Fruit fly (Drosophila melanogaster) whole organism, wandering third instar larva: ENCODE results near the gene CG13002.

Source experiments
- Abd-B ChIP-seq: fragments of >200 bp; optimal IDR thresholded peaks from 2 replicates; lab custom pipeline; 2017; ENCODE audit warnings: missing biosample characterization, missing genetic modification characterization
- CG9705 ChIP-seq: fragments of 200-800 bp; sonication (Bioruptor generic); optimal IDR thresholded peaks from 2 replicates; lab custom pipeline; 2018; ENCODE audit warnings: missing biosample characterization, mild to moderate bottlenecking, missing genetic modification characterization
- CrebA ChIP-seq: fragments of 200-800 bp; sonication (Bioruptor generic); optimal IDR thresholded peaks from 2 replicates; lab custom pipeline; 2016; ENCODE audit warnings: missing biosample characterization, mild to moderate bottlenecking, missing genetic modification characterization, borderline replicate concordance
- Dfd ChIP-seq: fragments of >200 bp; optimal IDR thresholded peaks from 2 replicates; lab custom pipeline; 2017; ENCODE audit warnings: missing biosample characterization, missing genetic modification characterization
- Dif ChIP-seq: fragments of 200-275, 200-300 bp; sonication (Bioruptor generic); optimal IDR thresholded peaks from 2 replicates; lab custom pipeline; 2018; ENCODE audit warnings: missing biosample characterization, missing genetic modification characterization; ENCODE audit not compliant: partially characterized antibody
- GATAd ChIP-seq: sonication (Bioruptor generic); optimal IDR thresholded peaks from 2 replicates; lab custom pipeline; 2016; ENCODE audit warnings: missing biosample characterization, missing genetic modification characterization
- HLH106 ChIP-seq: fragments of 200-800 bp; optimal IDR thresholded peaks from 3 replicates; lab custom pipeline; 2019; ENCODE audit warnings: missing biosample characterization, mild to moderate bottlenecking, missing genetic modification characterization, moderate library complexity
- Hnf4 ChIP-seq: fragments of 200-800 bp; sonication (Bioruptor generic); optimal IDR thresholded peaks from 2 replicates; lab custom pipeline; 2016; ENCODE audit warnings: missing biosample characterization, mild to moderate bottlenecking, missing genetic modification characterization
- Hr78 ChIP-seq: fragments of >200 bp; optimal IDR thresholded peaks from 2 replicates; lab custom pipeline; 2017; ENCODE audit warnings: missing biosample characterization, missing genetic modification characterization
- Jra ChIP-seq: sonication (Bioruptor generic); optimal IDR thresholded peaks from 2 replicates; lab custom pipeline; 2016; ENCODE audit warnings: missing biosample characterization, missing genetic modification characterization
- Mio ChIP-seq: sonication (Bioruptor generic); optimal IDR thresholded peaks from 2 replicates; lab custom pipeline; 2016; ENCODE audit warnings: missing biosample characterization, missing genetic modification characterization
- OdsH ChIP-seq: fragments of 200-800 bp; sonication (Bioruptor generic); optimal IDR thresholded peaks from 2 replicates; lab custom pipeline; 2016; ENCODE audit warnings: missing biosample characterization, mild to moderate bottlenecking, missing genetic modification characterization
- Rel ChIP-seq, 2 experiments: fragments of 200-800 bp; sonication (Bioruptor generic) in 1 of 2; optimal IDR thresholded peaks; 2 replicates in 1 of 2; 3 replicates in 1 of 2; lab custom pipeline; 2016 to 2019; ENCODE audit warnings: mild to moderate bottlenecking in 2 of 2, missing biosample characterization in 2 of 2, missing genetic modification characterization in 2 of 2, moderate library complexity in 1 of 2
- Vsx2 ChIP-seq: fragments of 200-300, 225-300 bp; sonication (Bioruptor generic); optimal IDR thresholded peaks from 2 replicates; lab custom pipeline; 2018; ENCODE audit warnings: missing biosample characterization, missing genetic modification characterization; ENCODE audit not compliant: partially characterized antibody
- br ChIP-seq: fragments of 200-800 bp; sonication (Bioruptor generic); optimal IDR thresholded peaks from 2 replicates; lab custom pipeline; 2016; ENCODE audit warnings: missing biosample characterization, missing genetic modification characterization
- brk ChIP-seq: fragments of 200-800 bp; sonication (Bioruptor generic); optimal IDR thresholded peaks from 2 replicates; lab custom pipeline; 2016; ENCODE audit warnings: missing biosample characterization, mild to moderate bottlenecking, missing genetic modification characterization
- dl ChIP-seq, 2 experiments: fragments of 175-275, 200-275 bp in 1 of 2; fragments of 200-275 bp in 1 of 2; sonication (Bioruptor generic); optimal IDR thresholded peaks; lab custom pipeline; 2018; ENCODE audit warnings: mild to moderate bottlenecking in 2 of 2, missing biosample characterization in 2 of 2, missing genetic modification characterization in 2 of 2, moderate library complexity in 2 of 2; ENCODE audit not compliant: partially characterized antibody in 2 of 2, insufficient read depth in 1 of 2
- dmrt93B ChIP-seq: fragments of 200-800 bp; sonication (Bioruptor generic); optimal IDR thresholded peaks from 2 replicates; lab custom pipeline; 2018; ENCODE audit warnings: missing biosample characterization, mild to moderate bottlenecking, missing genetic modification characterization
- dsf ChIP-seq: sonication (Bioruptor generic); optimal IDR thresholded peaks from 2 replicates; lab custom pipeline; 2016; ENCODE audit warnings: missing biosample characterization, missing genetic modification characterization, borderline replicate concordance
- ey ChIP-seq: fragments of 200-800 bp; sonication (Bioruptor generic); optimal IDR thresholded peaks from 2 replicates; lab custom pipeline; 2016; ENCODE audit warnings: missing biosample characterization, missing genetic modification characterization
- foxo ChIP-seq, 2 experiments: fragments of 200-800 bp; sonication (Bioruptor generic); optimal IDR thresholded peaks; 2 replicates in 1 of 2; 3 replicates in 1 of 2; lab custom pipeline; 2016 to 2017; ENCODE audit warnings: missing biosample characterization in 2 of 2, missing genetic modification characterization in 2 of 2
- fru ChIP-seq: fragments of 200-800 bp; sonication (Bioruptor generic); optimal IDR thresholded peaks from 3 replicates; lab custom pipeline; 2016; ENCODE audit warnings: missing biosample characterization, mild to moderate bottlenecking, missing genetic modification characterization
- h ChIP-seq: fragments of 200-800 bp; sonication (Bioruptor generic); optimal IDR thresholded peaks from 3 replicates; lab custom pipeline; 2016; ENCODE audit warnings: missing biosample characterization, mild to moderate bottlenecking, missing genetic modification characterization
- jim ChIP-seq: fragments of 175-275, 200-325 bp; sonication (Bioruptor generic); optimal IDR thresholded peaks from 2 replicates; lab custom pipeline; 2016; ENCODE audit warnings: missing biosample characterization, mild to moderate bottlenecking, missing genetic modification characterization
- psq ChIP-seq: fragments of 200-800 bp; sonication (Bioruptor generic); optimal IDR thresholded peaks from 3 replicates; lab custom pipeline; 2017; ENCODE audit warnings: missing biosample characterization, mild to moderate bottlenecking, missing genetic modification characterization, moderate library complexity
- rgr ChIP-seq: fragments of 200-800 bp; sonication (Bioruptor generic); optimal IDR thresholded peaks from 3 replicates; lab custom pipeline; 2016; ENCODE audit warnings: missing biosample characterization, mild to moderate bottlenecking, missing genetic modification characterization
- sage ChIP-seq: fragments of 200-800 bp; sonication (Bioruptor generic); optimal IDR thresholded peaks from 2 replicates; lab custom pipeline; 2016; ENCODE audit warnings: missing biosample characterization, mild to moderate bottlenecking, missing genetic modification characterization
- sv ChIP-seq: fragments of 200-800 bp; sonication (Bioruptor generic); optimal IDR thresholded peaks from 3 replicates; lab custom pipeline; 2016; ENCODE audit warnings: missing biosample characterization, missing genetic modification characterization
- usp ChIP-seq: fragments of >200 bp; optimal IDR thresholded peaks from 2 replicates; lab custom pipeline; 2017; ENCODE audit warnings: missing biosample characterization, missing genetic modification characterization
- woc ChIP-seq: sonication (Bioruptor generic); optimal IDR thresholded peaks from 2 replicates; lab custom pipeline; 2016; ENCODE audit warnings: missing biosample characterization, mild to moderate bottlenecking, missing genetic modification characterization

CG13002 gene

dm6 chrX:16889510-16889909 lies at the start of gene CG13002:
Gene CG13002 (plus strand): TSS chrX:16889810.
- TF ChIP-seq rgr (GFP tag; lab: Kevin White, UChicago): no peak
- TF ChIP-seq psq: no peak
- no peak for TF ChIP-seq CG9705 (GFP tag; lab: Kevin White, UChicago)
- no peak for TF ChIP-seq Hnf4
- TF ChIP-seq sage (GFP tag; lab: Kevin White, UChicago): no peak
- TF ChIP-seq dl (GFP tag; optimal IDR thresholded peaks at IDR 0.05; lab: Kevin White, UChicago; ENCODE audit: insufficient read depth in 1 of 2, partially characterized antibody in 2 of 2): no peak
- TF ChIP-seq Dfd (GFP tag; lab: Kevin White, UChicago): no peak
- no peak for TF ChIP-seq HLH106 (tag; lab: Kevin White, UChicago)
- TF ChIP-seq Jra (GFP tag; lab: Kevin White, UChicago): no peak
- no peak for TF ChIP-seq woc (GFP tag; lab: Kevin White, UChicago)
- TF ChIP-seq br (GFP tag; lab: Kevin White, UChicago): no peak
- TF ChIP-seq GATAd: no peak
- no peak for TF ChIP-seq CrebA (GFP tag; lab: Kevin White, UChicago)
- TF ChIP-seq Mio (GFP tag; lab: Kevin White, UChicago): no peak
- no peak for TF ChIP-seq ey

- TF ChIP-seq Dif (GFP tag; lab: Kevin White, UChicago) (peak; percentile 98), fru (GFP tag; lab: Kevin White, UChicago) (no peak), dl (GFP tag; optimal IDR thresholded peaks at IDR 0.05; lab: Kevin White, UChicago; ENCODE audit: insufficient read depth in 1 of 2, partially characterized antibody in 2 of 2) (peak; percentile 58 to 83), usp (GFP tag; lab: Kevin White, UChicago) (no peak), Vsx2 (GFP tag; lab: Kevin White, UChicago) (peak; percentile 82), dsf (no peak), rgr (GFP tag; lab: Kevin White, UChicago) (no peak), HLH106 (tag; lab: Kevin White, UChicago) (no peak), foxo (GFP tag; optimal IDR thresholded peaks at IDR 0.05; lab: Kevin White, UChicago) (no peak)
Observed at dm6 chrX:16839905-16840304, 49.7 kb upstream of the CG13002 start.

dm6 chrX:16844295-16844694 lies 45.3 kb upstream of the CG13002 start, which contains the start of gene RSG7:
Gene RSG7 (minus strand): TSS chrX:16844433.
- TF ChIP-seq usp (GFP tag; lab: Kevin White, UChicago): no peak

dm6 chrX:16846575-16846974 lies 43.0 kb upstream of the CG13002 start:
- TF ChIP-seq dmrt93B (GFP tag; lab: Kevin White, UChicago): no peak
- no peak for TF ChIP-seq jim (GFP tag; lab: Kevin White, UChicago)
- no peak for TF ChIP-seq h

dm6 chrX:16848978-16849377 lies 40.6 kb upstream of the CG13002 start:
- TF ChIP-seq brk (GFP tag; lab: Kevin White, UChicago) (no peak), GATAd (no peak), dsf (no peak), Abd-B (GFP tag; lab: Kevin White, UChicago) (no peak), OdsH (GFP tag; lab: Kevin White, UChicago) (no peak)

dm6 chrX:16849517-16849916 lies 40.1 kb upstream of the CG13002 start:
- no peak for TF ChIP-seq Hr78 (GFP tag; lab: Kevin White, UChicago)
- no peak for TF ChIP-seq woc (GFP tag; lab: Kevin White, UChicago)
- peak; percentile 35 for TF ChIP-seq Dfd (GFP tag; lab: Kevin White, UChicago)
- TF ChIP-seq br (GFP tag; lab: Kevin White, UChicago): no peak

dm6 chrX:16854746-16855145 lies 34.9 kb upstream of the CG13002 start:
- TF ChIP-seq sv (GFP tag; lab: Kevin White, UChicago) (peak; percentile 16), Rel (GFP tag; optimal IDR thresholded peaks at IDR 0.05; lab: Kevin White, UChicago) (no peak), Rel (tag; optimal IDR thresholded peaks at IDR 0.05; lab: Kevin White, UChicago) (no peak)
